ENCODE assay signal across 3 fruit fly cellular contexts in genomic region chrX:5941824-5942223, dm6.
TF ChIP-seq lines count a peak whose summit lies in the region.

No protein-coding gene starts in this region.

- TF ChIP-seq CTCF in whole organism, embryonic (GFP tag; optimal IDR thresholded peaks at IDR 0.05; lab: Kevin White, UChicago), result no peak

TF ChIP-seq in whole organism, embryonic, 481 proteins besides CTCF, POLR2A, EP300 and RAD21 (continues in another document):
- TF ChIP-seq amos (GFP tag; IDR thresholded peaks at IDR 0.05; lab: Robert Waterston, UW; ENCODE audit: partially characterized antibody) (peak; percentile 69), CG3995 (GFP tag; optimal IDR thresholded peaks at IDR 0.05; lab: Kevin White, UChicago) (peak; percentile 1), Opbp (GFP tag; IDR thresholded peaks at IDR 0.05; lab: Robert Waterston, UW; ENCODE audit: partially characterized antibody) (peak; percentile 80; the same call in 2 of the 3 replicates), dysf (GFP tag; IDR thresholded peaks at IDR 0.05; lab: Robert Waterston, UW) (no peak), CG17328 (GFP tag; IDR thresholded peaks at IDR 0.05; lab: Robert Waterston, UW) (no peak), vnd (GFP tag; IDR thresholded peaks at IDR 0.05; lab: Robert Waterston, UW; ENCODE audit: partially characterized antibody) (peak; percentile 41; the same call in 2 of the 3 replicates), E2f2 (GFP tag; IDR thresholded peaks at IDR 0.05; lab: Robert Waterston, UW) (peak; percentile 82), row (GFP tag; IDR thresholded peaks at IDR 0.05; lab: Robert Waterston, UW) (peak; percentile 59; the same call in 2 of the 3 replicates), pzg (GFP tag; optimal IDR thresholded peaks at IDR 0.05; lab: Kevin White, UChicago) (peak; percentile 27), CG14860 (GFP tag; IDR thresholded peaks at IDR 0.05; lab: Robert Waterston, UW; ENCODE audit: partially characterized antibody) (peak; percentile 42; the same call in 1 of the 3 replicates), CG42726 (GFP tag; IDR thresholded peaks at IDR 0.05; lab: Robert Waterston, UW; ENCODE audit: partially characterized antibody) (peak; percentile 23; the same call in 1 of the 2 replicates), hbn (GFP tag; IDR thresholded peaks at IDR 0.05; lab: Robert Waterston, UW; ENCODE audit: partially characterized antibody) (peak; percentile 56), CG7963 (GFP tag; IDR thresholded peaks at IDR 0.05; lab: Robert Waterston, UW; ENCODE audit: partially characterized antibody) (peak; percentile 55; the same call in 2 of the 3 replicates), CG17612 (GFP tag; IDR thresholded peaks at IDR 0.05; lab: Robert Waterston, UW) (no peak), Bgb (GFP tag; IDR thresholded peaks at IDR 0.05; lab: Robert Waterston, UW; ENCODE audit: partially characterized antibody) (peak; percentile 68), Lim3 (GFP tag; IDR thresholded peaks at IDR 0.05; lab: Robert Waterston, UW) (no peak), slbo (GFP tag; IDR thresholded peaks at IDR 0.05; lab: Robert Waterston, UW) (peak; percentile 26; the same call in 1 of the 2 replicates), nerfin-2 (GFP tag; IDR thresholded peaks at IDR 0.05; lab: Robert Waterston, UW; ENCODE audit: partially characterized antibody) (0 out of 2 replicates have a peak, but pooled peaks have one; percentile 32), knrl (GFP tag; IDR thresholded peaks at IDR 0.05; lab: Robert Waterston, UW; ENCODE audit: partially characterized antibody) (peak; percentile 51; the same call in 2 of the 3 replicates), CG10147 (GFP tag; optimal IDR thresholded peaks at IDR 0.05; lab: Kevin White, UChicago) (no peak), hb (GFP tag; IDR thresholded peaks at IDR 0.05; lab: Robert Waterston, UW; ENCODE audit: partially characterized antibody) (peak; percentile 26; the same call in 1 of the 3 replicates), lola (GFP tag; optimal IDR thresholded peaks at IDR 0.05; lab: Kevin White, UChicago) (no peak), Doc3 (GFP tag; IDR thresholded peaks at IDR 0.05; lab: Robert Waterston, UW; ENCODE audit: partially characterized antibody) (peak; percentile 56), HLH4C (GFP tag; IDR thresholded peaks at IDR 0.05; lab: Robert Waterston, UW; ENCODE audit: partially characterized antibody) (peak; percentile 57)

TF ChIP-seq in whole organism, prepupa, 60 proteins besides CTCF, POLR2A, EP300 and RAD21:
- TF ChIP-seq CG1621 (tag; optimal IDR thresholded peaks at IDR 0.05; lab: Kevin White, UChicago) (peak; percentile 22), Sox15 (GFP tag; optimal IDR thresholded peaks at IDR 0.05; lab: Kevin White, UChicago) (no peak), Eip78C (GFP tag; lab: Kevin White, UChicago) (peak; percentile 10), CG8632 (GFP tag; optimal IDR thresholded peaks at IDR 0.05; lab: Kevin White, UChicago) (no peak)
TF ChIP-seq in whole organism, prepupa: peak in this region for 2.

TF ChIP-seq in whole organism, wandering third instar larva, 38 proteins besides CTCF, POLR2A, EP300 and RAD21:
- TF ChIP-seq sage (GFP tag; optimal IDR thresholded peaks at IDR 0.05; lab: Kevin White, UChicago) (peak; percentile 26), HLH106 (tag; optimal IDR thresholded peaks at IDR 0.05; lab: Kevin White, UChicago) (no peak), CG32264 (GFP tag; optimal IDR thresholded peaks at IDR 0.05; lab: Kevin White, UChicago) (no peak), Sp1 (GFP tag; optimal IDR thresholded peaks at IDR 0.05; lab: Kevin White, UChicago) (no peak)
